Worm (Caenorhabditis elegans): ENCODE results near the gene ZK1248.20.

DNA sequence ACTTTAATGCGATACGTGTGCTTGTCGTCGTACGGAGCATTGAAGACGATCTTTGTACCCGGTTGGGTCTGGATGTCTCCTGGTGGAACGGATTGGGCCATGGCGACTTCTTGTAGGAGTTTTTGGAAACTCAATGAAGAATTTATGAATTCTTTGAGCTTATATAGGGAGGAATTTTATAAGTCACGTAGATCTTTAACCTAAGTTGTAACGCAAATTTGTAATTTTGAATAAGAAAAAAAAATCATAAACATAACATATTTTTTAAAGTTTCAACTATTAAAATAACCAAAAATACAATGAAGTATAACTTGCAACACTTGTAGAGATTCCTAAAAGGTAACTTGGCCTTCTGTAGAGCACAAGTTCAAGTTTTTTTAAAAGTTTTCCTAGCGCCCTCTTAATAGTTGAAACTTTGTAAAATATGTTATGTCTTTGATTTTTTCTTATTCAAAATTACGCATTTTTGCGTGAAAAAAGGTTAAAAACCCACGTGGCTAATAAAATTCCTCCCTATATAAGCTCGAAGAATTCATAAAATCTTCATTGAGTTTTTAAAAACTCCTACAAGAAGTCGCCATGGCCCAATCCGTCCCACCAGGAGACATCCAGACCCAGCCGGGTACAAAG lies 19.0 kb upstream of the ZK1248.20 start, which contains the start of the genes msp-63 and msp-142:
- TF ChIP-seq T22C8.4 (GFP tag; IDR thresholded peaks at IDR 0.05) (no peak), tab-1 (GFP tag; IDR thresholded peaks at IDR 0.05) (no peak), flt-1 (GFP tag; IDR thresholded peaks at IDR 0.05) (no peak)
